Fruit fly (Drosophila melanogaster): ENCODE results near the gene Svil.
A peak's percentile ranks its signal among the peaks of the same experiment; 100 is the strongest.

Svil gene

DNA sequence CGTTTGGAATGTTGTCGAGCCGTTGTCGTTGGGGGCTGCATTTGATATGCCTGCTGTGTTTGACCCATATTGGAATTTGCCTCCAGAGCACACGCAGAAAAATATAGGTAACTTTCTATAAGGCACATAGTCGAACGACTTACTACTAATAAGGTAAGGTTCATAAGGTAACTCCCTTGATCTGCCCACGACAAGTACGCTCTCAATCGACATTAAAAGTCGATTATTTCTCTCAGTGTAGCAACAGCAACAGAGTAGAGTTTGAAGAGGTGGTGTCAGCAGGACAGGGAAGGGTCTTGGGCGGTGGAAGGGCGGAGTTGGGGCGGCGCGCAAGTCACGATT is 156.2 kb downstream of the Svil start (continued):
- peak; percentile 94 for TF ChIP-seq Eip78C (GFP tag)
- no peak for TF ChIP-seq Eip93F (GFP tag; optimal IDR thresholded peaks at IDR 0.05)
- TF ChIP-seq Sox14 (GFP tag; optimal IDR thresholded peaks at IDR 0.05) = peak; percentile 83
- TF ChIP-seq vri (GFP tag; optimal IDR thresholded peaks at IDR 0.05) = peak; percentile 32
- peak; percentile 67 for TF ChIP-seq CG7368 (GFP tag; optimal IDR thresholded peaks at IDR 0.05)
- TF ChIP-seq net (GFP tag; optimal IDR thresholded peaks at IDR 0.05) = peak; percentile 73
- TF ChIP-seq dac (GFP tag; optimal IDR thresholded peaks at IDR 0.05) = peak; percentile 72
- peak; percentile 94 for TF ChIP-seq CG6276 (GFP tag; optimal IDR thresholded peaks at IDR 0.05)

DNA sequence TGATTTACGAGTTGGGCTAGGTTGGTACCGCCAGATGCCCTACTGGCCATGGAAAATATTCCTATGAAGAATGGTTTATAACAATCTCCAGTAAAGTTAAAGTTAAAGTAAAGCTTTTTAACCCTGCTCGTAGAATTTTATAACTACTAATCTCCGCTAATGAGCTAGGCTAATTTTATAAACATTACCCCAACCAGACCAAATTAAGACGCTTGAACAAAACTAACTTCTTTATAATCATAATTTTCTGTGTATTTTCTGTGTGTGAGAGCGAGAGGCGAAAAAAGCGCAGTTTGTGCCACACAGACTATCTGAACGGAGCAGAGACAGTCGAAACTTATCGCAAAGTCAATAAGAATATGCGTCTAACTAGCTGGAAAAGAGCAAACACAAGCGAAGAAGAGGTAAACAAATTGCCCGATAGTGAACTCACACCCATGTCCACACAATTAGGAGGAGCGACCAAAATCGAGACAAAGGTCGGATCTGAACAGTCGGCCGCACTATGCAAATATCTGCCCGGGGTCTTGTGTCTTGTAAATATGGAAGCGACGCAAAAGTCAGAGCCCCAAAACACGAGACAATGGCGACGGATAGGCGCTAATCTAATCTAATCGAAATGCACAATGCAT is 159.6 kb downstream of the Svil start:
- TF ChIP-seq CG6163 (GFP tag; IDR thresholded peaks at IDR 0.05) = 0 out of 3 replicates have a peak, but pooled peaks have one; percentile 40
- TF ChIP-seq CG32006 (GFP tag; optimal IDR thresholded peaks at IDR 0.05) = peak; percentile 8
- TF ChIP-seq Sox102F (GFP tag; optimal IDR thresholded peaks at IDR 0.05) = no peak
- TF ChIP-seq Ets96B (tag; optimal IDR thresholded peaks at IDR 0.05) = no peak
- peak; percentile 97 for TF ChIP-seq fkh (GFP tag; optimal IDR thresholded peaks at IDR 0.05)
- 0 out of 2 replicates have a peak, but pooled peaks have one; percentile 7 for TF ChIP-seq CG15336 (GFP tag; IDR thresholded peaks at IDR 0.05)
- no peak for TF ChIP-seq ss (GFP tag; optimal IDR thresholded peaks at IDR 0.05)
- TF ChIP-seq Eip78C (GFP tag) = peak; percentile 12

DNA sequence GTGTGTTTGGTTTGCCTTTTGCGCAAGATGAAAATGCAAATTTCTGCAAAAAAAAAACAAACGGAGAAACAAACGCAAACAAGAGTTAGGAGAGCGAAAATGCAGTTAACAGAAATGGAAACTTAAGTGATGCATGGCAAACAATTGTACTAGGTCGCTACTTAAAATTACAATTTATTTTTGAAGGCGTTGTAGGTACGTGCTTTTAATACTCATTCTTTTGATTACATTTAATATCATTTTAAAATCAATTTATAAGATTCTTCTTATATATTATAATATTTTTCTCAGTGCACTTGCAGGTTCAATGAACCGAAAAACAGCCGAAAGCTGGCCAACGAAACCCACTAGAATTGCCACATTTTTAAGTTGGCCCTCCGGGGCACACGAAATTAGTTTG is 163.9 kb downstream of the Svil start:
- no peak for TF ChIP-seq CG3919 (GFP tag; optimal IDR thresholded peaks at IDR 0.05)
- TF ChIP-seq Ets21C (GFP tag; optimal IDR thresholded peaks at IDR 0.05) = no peak
- no peak for TF ChIP-seq acj6 (GFP tag; optimal IDR thresholded peaks at IDR 0.05)
- no peak for TF ChIP-seq salr (GFP tag; optimal IDR thresholded peaks at IDR 0.05)
- no peak for TF ChIP-seq Sox15 (GFP tag; optimal IDR thresholded peaks at IDR 0.05)
- peak; percentile 65 for TF ChIP-seq CG32006 (GFP tag; optimal IDR thresholded peaks at IDR 0.05)
- no peak for TF ChIP-seq CG16779 (tag; optimal IDR thresholded peaks at IDR 0.05)
- TF ChIP-seq ss (GFP tag; optimal IDR thresholded peaks at IDR 0.05) = no peak
- TF ChIP-seq CG11762 (GFP tag; optimal IDR thresholded peaks at IDR 0.05; ENCODE audit: insufficient read depth) = no peak
- no peak for TF ChIP-seq CG7368 (GFP tag; optimal IDR thresholded peaks at IDR 0.05)
- TF ChIP-seq spab (GFP tag; optimal IDR thresholded peaks at IDR 0.05) = no peak
- TF ChIP-seq fd85E (GFP tag; optimal IDR thresholded peaks at IDR 0.05) = no peak
- no peak for TF ChIP-seq cyc (GFP tag; optimal IDR thresholded peaks at IDR 0.05)
- no peak for TF ChIP-seq CG8632 (GFP tag; optimal IDR thresholded peaks at IDR 0.05)
- no peak for TF ChIP-seq Eip75B (GFP tag; optimal IDR thresholded peaks at IDR 0.05)
- no peak for TF ChIP-seq esn (GFP tag; optimal IDR thresholded peaks at IDR 0.05)
- TF ChIP-seq CG11902 (GFP tag; optimal IDR thresholded peaks at IDR 0.05) = no peak
- TF ChIP-seq CG1621 (tag; optimal IDR thresholded peaks at IDR 0.05) = no peak
- TF ChIP-seq CG6792 (GFP tag; optimal IDR thresholded peaks at IDR 0.05) = no peak
- peak; percentile 24; the same call in 1 of the 3 replicates for TF ChIP-seq CG8119 (GFP tag; IDR thresholded peaks at IDR 0.05)
- no peak for TF ChIP-seq dsx (GFP tag; optimal IDR thresholded peaks at IDR 0.05; ENCODE audit: poor library complexity, severe bottlenecking)
- no peak for TF ChIP-seq CG6808 (GFP tag; optimal IDR thresholded peaks at IDR 0.05)
- TF ChIP-seq CG8319 (GFP tag; optimal IDR thresholded peaks at IDR 0.05) = no peak
- no peak for TF ChIP-seq CG3032 (tag; optimal IDR thresholded peaks at IDR 0.05)
- no peak for TF ChIP-seq Hr39 (GFP tag; optimal IDR thresholded peaks at IDR 0.05)
- TF ChIP-seq topi (GFP tag; optimal IDR thresholded peaks at IDR 0.05) = no peak
- TF ChIP-seq eg (GFP tag; IDR thresholded peaks at IDR 0.05) = peak; percentile 33; the same call in 2 of the 3 replicates
- no peak for TF ChIP-seq Gug (GFP tag; IDR thresholded peaks at IDR 0.05)
- TF ChIP-seq Ets96B (tag; optimal IDR thresholded peaks at IDR 0.05) = no peak
- no peak for TF ChIP-seq CG11294 (GFP tag; IDR thresholded peaks at IDR 0.05)
- TF ChIP-seq CG34406 (GFP tag; optimal IDR thresholded peaks at IDR 0.05) = no peak
- peak; percentile 16 for TF ChIP-seq achi (GFP tag; optimal IDR thresholded peaks at IDR 0.05)
- TF ChIP-seq CG6854 (GFP tag; optimal IDR thresholded peaks at IDR 0.05) = no peak
- TF ChIP-seq CG6276 (GFP tag; optimal IDR thresholded peaks at IDR 0.05) = peak; percentile 11
- no peak for TF ChIP-seq vri (GFP tag; optimal IDR thresholded peaks at IDR 0.05)
- TF ChIP-seq Hr4 (GFP tag; optimal IDR thresholded peaks at IDR 0.05) = peak; percentile 50
- TF ChIP-seq Eip78C (GFP tag) = peak; percentile 72
- peak; percentile 1 for TF ChIP-seq Lpt (GFP tag; optimal IDR thresholded peaks at IDR 0.05)
- TF ChIP-seq dac (GFP tag; optimal IDR thresholded peaks at IDR 0.05) = no peak
- TF ChIP-seq CG9139 (GFP tag; optimal IDR thresholded peaks at IDR 0.05) = no peak
- TF ChIP-seq Sox14 (GFP tag; optimal IDR thresholded peaks at IDR 0.05) = no peak
